Fruit fly (Drosophila melanogaster): ENCODE results near the gene CG9154.

Gene CG9154

DNA sequence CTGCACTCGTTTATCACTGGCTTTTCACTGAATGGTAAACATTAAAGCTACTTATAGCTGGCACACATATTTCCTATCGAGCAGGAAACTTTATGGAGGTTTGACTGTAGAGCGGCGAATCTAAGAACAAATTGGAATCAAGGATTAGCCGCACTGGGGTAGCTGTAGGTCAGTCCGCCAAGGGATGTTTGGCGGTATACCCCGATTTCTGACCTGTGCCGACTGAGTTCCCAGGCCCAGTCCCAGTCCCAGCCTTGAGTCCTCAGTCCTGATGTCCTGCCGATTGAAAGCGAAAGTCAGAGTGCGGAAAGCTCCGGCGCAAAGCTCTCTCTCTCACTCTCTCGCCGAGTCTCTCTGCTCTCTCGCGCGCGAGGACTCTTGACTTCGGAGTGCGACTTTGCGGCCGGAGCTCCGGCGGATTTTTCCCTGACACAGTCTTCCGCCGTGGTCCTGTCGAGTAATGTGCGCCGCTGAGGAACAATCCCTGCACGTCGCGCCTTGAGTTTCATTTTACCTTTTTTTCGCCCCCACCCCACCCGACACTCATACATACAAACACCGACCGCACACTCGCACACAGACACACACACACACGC, 16.5 kb downstream of the CG9154 start, which contains the start of gene CG13995:
CG13995 (plus strand) TSS at position 429 of the 596 bp plus-strand sequence.
- TF ChIP-seq Dfd (GFP tag; optimal IDR thresholded peaks at IDR 0.05): no peak
- TF ChIP-seq woc (GFP tag; optimal IDR thresholded peaks at IDR 0.05): no peak
- TF ChIP-seq dl (GFP tag; optimal IDR thresholded peaks at IDR 0.05; ENCODE audit: insufficient read depth in 1 of 2, partially characterized antibody in 2 of 2): no peak
- TF ChIP-seq Vsx2 (GFP tag; optimal IDR thresholded peaks at IDR 0.05; ENCODE audit: partially characterized antibody): no peak
- TF ChIP-seq Mio (GFP tag; optimal IDR thresholded peaks at IDR 0.05): no peak
- TF ChIP-seq dsf (GFP tag; optimal IDR thresholded peaks at IDR 0.05; ENCODE audit: borderline replicate concordance): no peak
- TF ChIP-seq GATAd (GFP tag; optimal IDR thresholded peaks at IDR 0.05): no peak
- peak; percentile 33 for TF ChIP-seq Dif (GFP tag; optimal IDR thresholded peaks at IDR 0.05; ENCODE audit: partially characterized antibody)
- TF ChIP-seq CrebA (GFP tag; optimal IDR thresholded peaks at IDR 0.05; ENCODE audit: borderline replicate concordance): no peak

DNA sequence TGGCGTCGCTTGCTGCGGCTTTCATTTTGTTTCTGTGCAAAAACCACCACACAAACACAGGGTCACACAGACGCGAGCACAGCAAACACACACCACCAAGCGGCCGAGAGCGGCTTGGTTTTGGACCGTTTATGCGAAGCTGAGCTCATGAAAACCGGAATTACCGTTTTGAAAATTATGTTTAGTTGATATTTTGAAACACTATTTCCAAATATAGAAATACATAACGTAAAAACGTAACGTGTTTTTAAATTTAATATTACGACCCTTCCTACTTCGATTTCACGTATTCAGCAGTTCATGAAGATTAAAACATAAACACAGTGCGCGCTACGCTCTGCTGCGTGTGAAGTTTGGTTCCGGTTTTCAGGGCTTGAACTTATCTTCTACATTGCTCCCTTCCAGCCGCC, 19.3 kb downstream of the CG9154 start:
- TF ChIP-seq Dif (GFP tag; optimal IDR thresholded peaks at IDR 0.05; ENCODE audit: partially characterized antibody): no peak
- TF ChIP-seq dsf (GFP tag; optimal IDR thresholded peaks at IDR 0.05; ENCODE audit: borderline replicate concordance): peak; percentile 76
- no peak for TF ChIP-seq N (GFP tag; optimal IDR thresholded peaks at IDR 0.05)
- TF ChIP-seq woc (GFP tag; optimal IDR thresholded peaks at IDR 0.05): peak; percentile 93
- TF ChIP-seq tai (GFP tag; optimal IDR thresholded peaks at IDR 0.05): no peak
- peak; percentile 97 for TF ChIP-seq sv (GFP tag; optimal IDR thresholded peaks at IDR 0.05)
- peak; percentile 57 for TF ChIP-seq Hr83 (GFP tag; optimal IDR thresholded peaks at IDR 0.05; ENCODE audit: poor library complexity, severe bottlenecking)
- peak; percentile 93 for TF ChIP-seq ey (GFP tag; optimal IDR thresholded peaks at IDR 0.05)
- peak; percentile 97 for TF ChIP-seq Sp1 (GFP tag; optimal IDR thresholded peaks at IDR 0.05)
- peak; percentile 96 for TF ChIP-seq OdsH (GFP tag; optimal IDR thresholded peaks at IDR 0.05)
- peak; percentile 75 for TF ChIP-seq dmrt93B (GFP tag; optimal IDR thresholded peaks at IDR 0.05)
- TF ChIP-seq Rel (GFP tag; optimal IDR thresholded peaks at IDR 0.05): peak; percentile 87
- TF ChIP-seq Rel (tag; optimal IDR thresholded peaks at IDR 0.05): peak; percentile 88
- TF ChIP-seq HLH106 (tag; optimal IDR thresholded peaks at IDR 0.05): peak; percentile 94
- TF ChIP-seq Dfd (GFP tag; optimal IDR thresholded peaks at IDR 0.05): no peak
- no peak for TF ChIP-seq Vsx2 (GFP tag; optimal IDR thresholded peaks at IDR 0.05; ENCODE audit: partially characterized antibody)
- peak; percentile 90 for TF ChIP-seq psq (GFP tag; optimal IDR thresholded peaks at IDR 0.05)
- TF ChIP-seq Myc (optimal IDR thresholded peaks at IDR 0.05): no peak
- TF ChIP-seq CG32264 (GFP tag; optimal IDR thresholded peaks at IDR 0.05): peak; percentile 90
- peak; percentile 91 for TF ChIP-seq CG9705 (GFP tag; optimal IDR thresholded peaks at IDR 0.05)
- TF ChIP-seq Mio (GFP tag; optimal IDR thresholded peaks at IDR 0.05): peak; percentile 53
- peak; percentile 92 to 95 for TF ChIP-seq foxo (GFP tag; optimal IDR thresholded peaks at IDR 0.05)
- no peak for TF ChIP-seq usp (GFP tag; optimal IDR thresholded peaks at IDR 0.05)
- TF ChIP-seq fru (GFP tag; optimal IDR thresholded peaks at IDR 0.05): peak; percentile 98
- peak; percentile 98 for TF ChIP-seq h (GFP tag; optimal IDR thresholded peaks at IDR 0.05)
- peak; percentile 88 for TF ChIP-seq sage (GFP tag; optimal IDR thresholded peaks at IDR 0.05)
- peak; percentile 98 for TF ChIP-seq rgr (GFP tag; optimal IDR thresholded peaks at IDR 0.05)
- peak; percentile 64 for TF ChIP-seq Jra (GFP tag; optimal IDR thresholded peaks at IDR 0.05)
- TF ChIP-seq Hnf4 (GFP tag; optimal IDR thresholded peaks at IDR 0.05): peak; percentile 94
- peak; percentile 97 for TF ChIP-seq br (GFP tag; optimal IDR thresholded peaks at IDR 0.05)
- TF ChIP-seq Abd-B (GFP tag; optimal IDR thresholded peaks at IDR 0.05): no peak

DNA sequence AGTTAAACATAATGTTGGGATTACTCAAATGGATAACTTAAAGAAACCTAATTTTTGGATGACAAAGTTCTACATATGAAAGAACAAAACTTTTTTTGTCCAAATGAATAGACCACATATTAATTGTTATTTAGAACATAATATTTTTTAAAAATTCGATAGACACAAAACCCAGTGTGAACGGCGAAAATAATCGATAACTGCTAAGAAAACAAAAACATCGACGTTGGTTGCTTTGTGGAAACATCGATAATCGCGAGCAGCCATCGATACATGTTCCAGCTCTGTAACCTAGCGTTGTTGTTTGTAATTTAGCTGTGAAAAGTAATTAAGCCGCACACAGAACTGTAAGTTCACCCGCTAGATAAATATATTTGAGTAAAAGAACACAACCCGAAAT, 19.9 kb downstream of the CG9154 start, which contains the start of gene CG9135:
CG9135 (plus strand) TSS at position 226 of the 400 bp plus-strand sequence.
- TF ChIP-seq Vsx2 (GFP tag; optimal IDR thresholded peaks at IDR 0.05; ENCODE audit: partially characterized antibody): no peak
- peak; percentile 9 for TF ChIP-seq HLH106 (tag; optimal IDR thresholded peaks at IDR 0.05)
- peak; percentile 29 for TF ChIP-seq Jra (GFP tag; optimal IDR thresholded peaks at IDR 0.05)
- TF ChIP-seq CrebA (GFP tag; optimal IDR thresholded peaks at IDR 0.05; ENCODE audit: borderline replicate concordance): no peak
- peak; percentile 46 for TF ChIP-seq Hr83 (GFP tag; optimal IDR thresholded peaks at IDR 0.05; ENCODE audit: poor library complexity, severe bottlenecking)
- TF ChIP-seq dl (GFP tag; optimal IDR thresholded peaks at IDR 0.05; ENCODE audit: insufficient read depth in 1 of 2, partially characterized antibody in 2 of 2): no peak
- TF ChIP-seq Abd-B (GFP tag; optimal IDR thresholded peaks at IDR 0.05): no peak
- no peak for TF ChIP-seq sv (GFP tag; optimal IDR thresholded peaks at IDR 0.05)
- no peak for TF ChIP-seq CG32264 (GFP tag; optimal IDR thresholded peaks at IDR 0.05)
- TF ChIP-seq woc (GFP tag; optimal IDR thresholded peaks at IDR 0.05): no peak
- TF ChIP-seq pan (optimal IDR thresholded peaks at IDR 0.05): no peak
- TF ChIP-seq Hr78 (GFP tag; optimal IDR thresholded peaks at IDR 0.05): no peak

All from whole organism, wandering third instar larva.